Worm (Caenorhabditis elegans): Measurements from ENCODE around the gene srh-283.

DNA sequence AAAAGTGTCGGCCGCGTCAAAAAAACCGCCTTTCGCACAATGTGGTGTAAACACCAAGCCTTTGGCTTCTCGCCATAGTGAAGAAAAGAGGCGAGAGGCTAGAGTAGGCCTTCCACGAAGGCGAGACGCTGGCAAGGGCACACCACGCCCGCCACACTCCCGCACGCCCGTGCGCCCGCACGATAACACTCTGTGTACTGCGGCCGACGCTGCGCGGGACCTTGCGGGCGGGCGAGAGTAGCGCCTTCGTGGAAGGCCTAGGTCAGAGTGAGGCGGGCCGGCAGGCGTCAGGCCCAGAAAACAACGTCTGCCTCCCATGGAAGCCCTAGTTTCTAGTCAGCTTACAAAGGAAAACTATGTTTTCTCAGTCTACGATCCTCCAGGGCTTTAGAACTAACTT, 47.0 kb downstream of the srh-283 start:
- TF ChIP-seq ama-1 (optimal IDR thresholded peaks at IDR 0.05), result no peak
- TF ChIP-seq fax-1 (tag; optimal IDR thresholded peaks at IDR 0.05), result no peak
- no peak for TF ChIP-seq lin-11 (tag; optimal IDR thresholded peaks at IDR 0.05)

Data from whole organism, late embryonic.